Fruit fly (Drosophila melanogaster): ENCODE results near the gene Idgf3.

- TF ChIP-seq CG11617 (GFP tag; optimal IDR thresholded peaks at IDR 0.05) (no peak), Mnt (GFP tag; optimal IDR thresholded peaks at IDR 0.05) (no peak), CG5204 (GFP tag; optimal IDR thresholded peaks at IDR 0.05) (no peak)
Observed at dm6 chr2L:16446975-16447509, 3.7 kb upstream of the Idgf3 start, which contains the start of gene Idgf2.
